Worm (Caenorhabditis elegans): ENCODE results near the gene Y37D8A.16.

Y37D8A.16 gene

DNA sequence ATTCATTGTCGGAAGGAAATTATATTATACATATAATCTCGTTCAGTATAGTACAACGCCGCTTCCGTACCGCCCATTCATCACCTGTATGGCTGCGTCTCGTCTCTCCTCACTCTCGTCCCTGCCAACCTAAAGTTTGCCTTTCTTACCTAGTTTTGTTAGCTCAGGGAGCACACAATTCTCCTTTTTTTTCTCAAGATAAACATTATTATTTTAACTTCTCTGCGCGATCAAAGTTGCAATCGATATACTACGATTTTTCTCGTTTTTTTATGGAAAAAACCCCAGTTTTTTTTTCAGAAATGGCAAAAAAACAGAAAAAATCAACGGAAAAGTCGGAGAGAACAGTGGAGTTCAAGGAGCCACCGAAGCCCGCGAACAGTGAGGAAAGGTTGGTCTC, 15.9 kb upstream of the Y37D8A.16 start, which contains the start of gene epg-3:
epg-3 (plus strand) TSS at position 301 of the 400 bp plus-strand sequence.
- TF ChIP-seq nhr-232 (tag; optimal IDR thresholded peaks at IDR 0.05), result no peak
- TF ChIP-seq elt-4 (tag; optimal IDR thresholded peaks at IDR 0.05), result no peak
- TF ChIP-seq unc-55 (GFP tag; optimal IDR thresholded peaks at IDR 0.05), result no peak
- TF ChIP-seq mec-3 (tag; optimal IDR thresholded peaks at IDR 0.05; ENCODE audit: borderline replicate concordance), result no peak
- no peak for TF ChIP-seq hlh-13 (GFP tag; optimal IDR thresholded peaks at IDR 0.05)

DNA sequence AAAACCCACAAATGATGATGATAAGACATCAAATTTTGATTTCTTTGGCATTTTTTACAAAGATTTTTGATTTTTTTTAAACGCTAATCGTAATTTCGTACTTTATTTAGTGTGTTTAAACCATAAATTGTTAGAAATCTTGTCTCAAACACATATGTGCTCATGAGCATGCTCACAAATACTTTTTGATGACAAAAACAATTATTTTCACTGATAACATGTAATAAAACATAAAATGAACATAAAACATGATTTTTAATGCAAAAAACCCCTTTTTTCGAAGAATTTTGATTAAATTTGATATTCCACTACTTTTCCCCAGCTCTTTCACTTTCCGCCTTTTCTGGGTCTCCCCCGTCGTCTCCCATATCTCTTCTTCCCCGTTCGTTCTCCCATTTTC, 14.3 kb upstream of the Y37D8A.16 start:
- no peak for TF ChIP-seq fkh-10 (GFP tag; optimal IDR thresholded peaks at IDR 0.05)
- TF ChIP-seq sox-2 (GFP tag; IDR thresholded peaks at IDR 0.05), result no peak
- no peak for TF ChIP-seq odd-2 (tag; optimal IDR thresholded peaks at IDR 0.05)
- no peak for TF ChIP-seq pag-3 (tag; optimal IDR thresholded peaks at IDR 0.05; ENCODE audit: borderline replicate concordance)
- TF ChIP-seq dmd-4 (tag; optimal IDR thresholded peaks at IDR 0.05; ENCODE audit: borderline replicate concordance), result no peak
- no peak for TF ChIP-seq eyg-1 (tag; optimal IDR thresholded peaks at IDR 0.05)
- no peak for TF ChIP-seq nfya-1 (tag; optimal IDR thresholded peaks at IDR 0.05)
- no peak for TF ChIP-seq ceh-31 (tag; optimal IDR thresholded peaks at IDR 0.05)
- TF ChIP-seq sox-4 (tag; optimal IDR thresholded peaks at IDR 0.05), result no peak
- TF ChIP-seq ceh-48 (tag; optimal IDR thresholded peaks at IDR 0.05), result no peak
- TF ChIP-seq elt-2 (tag; optimal IDR thresholded peaks at IDR 0.05), result no peak

DNA sequence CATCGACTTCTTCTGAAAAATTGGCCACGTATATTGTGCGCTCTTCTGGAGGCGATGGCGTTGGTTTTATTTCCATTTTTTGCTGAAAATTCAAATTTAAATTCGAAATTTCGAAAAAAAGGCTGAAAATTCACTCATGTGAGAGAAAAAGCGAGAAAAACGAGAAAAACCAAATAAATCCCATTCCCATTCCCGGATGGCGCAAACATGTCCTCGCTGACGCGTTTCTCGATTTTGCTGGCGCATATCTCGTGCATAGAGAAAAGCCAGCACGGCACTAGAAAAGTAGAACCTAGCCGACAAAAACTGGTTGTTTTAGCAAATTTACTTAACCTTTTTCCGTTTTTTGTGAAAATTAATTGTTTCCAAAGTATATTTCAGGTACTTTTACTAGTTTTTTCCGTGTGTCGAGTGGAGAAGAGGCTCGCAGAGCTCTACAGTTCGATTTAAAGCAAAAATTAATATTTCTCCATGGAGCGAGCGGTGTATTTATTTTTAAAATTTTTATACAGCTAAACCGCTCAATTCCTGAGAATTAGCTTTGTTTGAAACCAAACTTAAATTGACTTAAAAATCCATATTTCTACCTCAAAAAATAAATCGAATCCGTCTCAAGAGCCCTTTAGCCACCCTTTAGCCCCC, 13.4 kb upstream of the Y37D8A.16 start, which contains the start of gene rbm-7:
rbm-7 (minus strand) TSS at position 82 of the 642 bp plus-strand sequence.
- TF ChIP-seq pha-2 (tag; optimal IDR thresholded peaks at IDR 0.05) (no peak), tbx-7 (tag; optimal IDR thresholded peaks at IDR 0.05) (no peak), unc-42 (tag; optimal IDR thresholded peaks at IDR 0.05) (no peak), K09A11.1 (tag; optimal IDR thresholded peaks at IDR 0.05; ENCODE audit: insufficient read depth) (no peak), ceh-34 (tag; optimal IDR thresholded peaks at IDR 0.05) (peak; percentile 2), nhr-232 (tag; optimal IDR thresholded peaks at IDR 0.05) (no peak), che-1 (tag; optimal IDR thresholded peaks at IDR 0.05) (no peak), K02D7.2 (tag; optimal IDR thresholded peaks at IDR 0.05) (peak; percentile 59), ceh-31 (tag; optimal IDR thresholded peaks at IDR 0.05) (peak; percentile 6), unc-55 (GFP tag; optimal IDR thresholded peaks at IDR 0.05) (no peak), sox-4 (tag; optimal IDR thresholded peaks at IDR 0.05) (no peak), nfya-1 (tag; optimal IDR thresholded peaks at IDR 0.05) (peak; percentile 32)

DNA sequence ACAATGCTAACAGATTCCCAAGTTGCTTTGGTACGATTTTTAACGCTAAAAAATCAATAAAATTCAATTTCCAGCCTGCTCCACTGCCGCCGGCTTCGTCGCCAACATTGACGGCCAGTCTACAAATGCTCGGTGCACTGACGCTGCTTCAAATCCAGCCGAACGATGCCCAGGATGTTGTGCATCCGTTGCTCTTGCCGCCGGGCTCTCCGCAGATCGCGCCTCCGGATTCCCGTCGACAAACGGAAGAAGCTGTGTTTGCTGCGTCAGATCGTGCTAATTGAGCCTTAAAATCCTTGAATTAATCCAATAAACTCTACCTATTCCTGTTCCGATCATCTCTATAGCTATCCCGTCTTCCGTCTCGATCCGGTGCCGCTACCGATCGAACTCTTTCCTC, 12.6 kb upstream of the Y37D8A.16 start:
- TF ChIP-seq dmd-4 (tag; optimal IDR thresholded peaks at IDR 0.05; ENCODE audit: borderline replicate concordance) (no peak), unc-55 (GFP tag; optimal IDR thresholded peaks at IDR 0.05) (no peak), rnt-1 (tag; optimal IDR thresholded peaks at IDR 0.05) (no peak), pax-1 (tag; optimal IDR thresholded peaks at IDR 0.05) (no peak), ahr-1 (tag; optimal IDR thresholded peaks at IDR 0.05) (no peak), K02D7.2 (tag; optimal IDR thresholded peaks at IDR 0.05) (no peak), pha-2 (tag; optimal IDR thresholded peaks at IDR 0.05) (no peak), pqm-1 (tag; optimal IDR thresholded peaks at IDR 0.05) (no peak), T23F11.4 (GFP tag; optimal IDR thresholded peaks at IDR 0.05) (no peak), lim-6 (tag; optimal IDR thresholded peaks at IDR 0.05) (no peak), dve-1 (tag; optimal IDR thresholded peaks at IDR 0.05) (no peak)

DNA sequence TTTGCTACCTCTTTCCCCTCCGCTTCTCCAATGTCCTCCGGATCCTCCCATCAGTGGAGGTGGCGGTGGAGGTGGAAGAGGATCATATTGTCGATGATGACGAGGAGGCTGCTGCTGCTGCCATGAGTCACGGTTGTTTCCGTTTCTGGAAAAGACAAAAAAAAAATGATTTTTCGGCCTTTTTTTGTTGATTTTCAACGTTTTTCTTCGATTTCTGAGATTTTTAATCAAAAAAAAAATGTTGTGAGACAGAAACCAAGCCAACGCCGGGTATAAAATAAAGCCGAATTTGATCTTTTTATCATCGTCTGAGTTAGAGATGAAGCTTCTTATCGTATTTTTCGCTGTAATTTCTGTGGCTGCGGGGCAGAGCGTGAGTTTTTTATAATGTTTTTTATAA, 11.1 kb upstream of the Y37D8A.16 start, which contains the start of gene Y37D8A.19:
Y37D8A.19 (plus strand) TSS at position 301 of the 400 bp plus-strand sequence.
- no peak for TF ChIP-seq gmeb-2 (tag; optimal IDR thresholded peaks at IDR 0.05)
- TF ChIP-seq ceh-22 (tag; optimal IDR thresholded peaks at IDR 0.05), result no peak
- TF ChIP-seq eyg-1 (tag; optimal IDR thresholded peaks at IDR 0.05), result no peak
- no peak for TF ChIP-seq tbx-2 (tag; optimal IDR thresholded peaks at IDR 0.05)
- no peak for TF ChIP-seq ceh-24 (tag; optimal IDR thresholded peaks at IDR 0.05)
- no peak for TF ChIP-seq ttx-3 (tag; optimal IDR thresholded peaks at IDR 0.05)
- TF ChIP-seq ceh-9 (tag; optimal IDR thresholded peaks at IDR 0.05), result no peak
- no peak for TF ChIP-seq ceh-30 (tag; optimal IDR thresholded peaks at IDR 0.05)
- no peak for TF ChIP-seq madf-2 (tag; optimal IDR thresholded peaks at IDR 0.05)
- no peak for TF ChIP-seq fax-1 (tag; optimal IDR thresholded peaks at IDR 0.05)
- TF ChIP-seq syd-9 (tag; optimal IDR thresholded peaks at IDR 0.05), result no peak
- no peak for TF ChIP-seq unc-42 (tag; optimal IDR thresholded peaks at IDR 0.05)
- no peak for TF ChIP-seq nhr-232 (tag; optimal IDR thresholded peaks at IDR 0.05)
- TF ChIP-seq ceh-6 (GFP tag; optimal IDR thresholded peaks at IDR 0.05), result no peak
- no peak for TF ChIP-seq T23F11.4 (GFP tag; optimal IDR thresholded peaks at IDR 0.05)
